Worm (Caenorhabditis elegans) whole organism, L1 larva: ENCODE results near the gene him-14.

ENCODE experiments used
- C04F5.9 ChIP-seq: sonication (generic microtip); optimal IDR thresholded peaks from 2 replicates; lab custom pipeline; 2016; ENCODE audit warnings: missing genetic modification characterization, missing compliant biosample characterization
- F16B12.6 ChIP-seq: fragments of 150-350 bp; optimal IDR thresholded peaks from 2 replicates; lab custom pipeline; 2014; ENCODE audit warnings: missing biosample characterization, missing genetic modification characterization
- aly-2 ChIP-seq: fragments of 150-350 bp; optimal IDR thresholded peaks from 2 replicates; lab custom pipeline; 2014; ENCODE audit warnings: missing biosample characterization, missing genetic modification characterization
- ceh-88 ChIP-seq: fragments of 200-800 bp; sonication (Bioruptor generic); IDR thresholded peaks from 2 replicates; pipeline ENCODE4 v1.3.6; 2022; ENCODE audit warnings: missing genetic modification characterization, missing compliant biosample characterization
- ceh-90 ChIP-seq: sonication (generic microtip); optimal IDR thresholded peaks from 2 replicates; lab custom pipeline; 2016; ENCODE audit warnings: missing genetic modification characterization, missing compliant biosample characterization
- dsc-1 ChIP-seq: sonication (generic microtip); optimal IDR thresholded peaks from 2 replicates; lab custom pipeline; 2016; ENCODE audit warnings: mild to moderate bottlenecking, missing genetic modification characterization, missing compliant biosample characterization
- efl-1 ChIP-seq, 4 experiments: fragments of 150-350 bp; optimal IDR thresholded peaks in 3 of 4; peaks in 1 of 4; 1 replicate in 1 of 4; 2 replicates in 3 of 4; lab custom pipeline; 2014; ENCODE audit warnings: missing biosample characterization in 2 of 4, missing genetic modification characterization in 2 of 4, missing genetic modification reagents in 2 of 4
- efl-3 ChIP-seq: fragments of 200-800 bp; sonication (Bioruptor generic); optimal IDR thresholded peaks from 2 replicates; lab custom pipeline; 2018; ENCODE audit warnings: mild to moderate bottlenecking, missing genetic modification characterization, missing compliant biosample characterization
- elt-2 ChIP-seq: sonication (generic microtip); optimal IDR thresholded peaks from 2 replicates; lab custom pipeline; 2016; ENCODE audit warnings: missing genetic modification characterization, mild to moderate bottlenecking, inconsistent platforms, missing compliant biosample characterization, missing genetic modification reagents
- elt-3 ChIP-seq, 6 experiments: fragments of 150-350 bp in 1 of 6; sonication (generic microtip); optimal IDR thresholded peaks; 2 replicates each; lab custom pipeline; 2017 to 2018; ENCODE audit warnings: missing biosample characterization in 6 of 6, missing genetic modification characterization in 6 of 6, inconsistent platforms in 1 of 6
- ets-5 ChIP-seq: fragments of 200-800 bp; sonication (Bioruptor generic); IDR thresholded peaks from 2 replicates; pipeline ENCODE4 v1.3.6; 2022; ENCODE audit warnings: missing genetic modification characterization, missing compliant biosample characterization
- fkh-10 ChIP-seq: sonication (generic microtip); optimal IDR thresholded peaks from 2 replicates; lab custom pipeline; 2017; ENCODE audit warnings: missing biosample characterization, missing genetic modification reagents, missing genetic modification characterization
- fkh-4 ChIP-seq: sonication (generic microtip); optimal IDR thresholded peaks from 2 replicates; lab custom pipeline; 2016; ENCODE audit warnings: missing compliant biosample characterization, missing genetic modification characterization, borderline replicate concordance
- fos-1 ChIP-seq: fragments of 150-350 bp; optimal IDR thresholded peaks from 2 replicates; lab custom pipeline; 2014; ENCODE audit warnings: missing biosample characterization, missing genetic modification characterization
- grh-1 ChIP-seq: fragments of 200-800 bp; sonication (Bioruptor generic); IDR thresholded peaks from 2 replicates; pipeline ENCODE4 v1.3.6; 2022; ENCODE audit warnings: missing genetic modification reagents, missing genetic modification characterization, missing compliant biosample characterization
- hlh-4 ChIP-seq: sonication (generic microtip); optimal IDR thresholded peaks from 2 replicates; lab custom pipeline; 2016; ENCODE audit warnings: mild to moderate bottlenecking, missing genetic modification characterization, missing compliant biosample characterization
- hpl-2 ChIP-seq: fragments of 150-350 bp; optimal IDR thresholded peaks from 2 replicates; lab custom pipeline; 2014; ENCODE audit warnings: missing biosample characterization, missing genetic modification reagents, missing genetic modification characterization
- irx-1 ChIP-seq: sonication (generic microtip); optimal IDR thresholded peaks from 2 replicates; lab custom pipeline; 2016; ENCODE audit warnings: missing genetic modification characterization, missing compliant biosample characterization
- isw-1 ChIP-seq: fragments of 200-800 bp; sonication (Bioruptor generic); IDR thresholded peaks from 2 replicates; pipeline ENCODE4 v1.3.6; 2022; ENCODE audit warnings: missing genetic modification characterization, missing compliant biosample characterization
- jun-1 ChIP-seq: fragments of 150-350 bp; optimal IDR thresholded peaks from 2 replicates; lab custom pipeline; 2014; ENCODE audit warnings: missing biosample characterization, missing genetic modification reagents, missing genetic modification characterization
- lin-15B ChIP-seq: fragments of 150-350 bp; sonication (generic microtip); optimal IDR thresholded peaks from 3 replicates; lab custom pipeline; 2014; ENCODE audit warnings: missing biosample characterization, missing genetic modification characterization
- lin-39 ChIP-seq: fragments of 150-350 bp; optimal IDR thresholded peaks from 2 replicates; lab custom pipeline; 2014; ENCODE audit warnings: missing biosample characterization, missing genetic modification reagents, missing genetic modification characterization
- lir-3 ChIP-seq: sonication (generic microtip); optimal IDR thresholded peaks from 2 replicates; lab custom pipeline; 2016; ENCODE audit warnings: mild to moderate bottlenecking, missing genetic modification characterization, moderate library complexity, missing compliant biosample characterization; ENCODE audit not compliant: poor library complexity
- lsy-2 ChIP-seq, 2 experiments: fragments of 150-350 bp; optimal IDR thresholded peaks; 2 replicates each; lab custom pipeline; 2014; ENCODE audit warnings: missing biosample characterization in 2 of 2, missing genetic modification characterization in 2 of 2
- mab-9 ChIP-seq: fragments of 200-800 bp; sonication (Bioruptor generic); IDR thresholded peaks from 2 replicates; pipeline ENCODE4 v1.3.6; 2022; ENCODE audit warnings: missing genetic modification reagents, missing genetic modification characterization, missing compliant biosample characterization
- mef-2 ChIP-seq: fragments of 150-350 bp; optimal IDR thresholded peaks from 2 replicates; lab custom pipeline; 2014; ENCODE audit warnings: missing biosample characterization, missing genetic modification characterization
- nhr-11 ChIP-seq: fragments of 150-350 bp; optimal IDR thresholded peaks from 2 replicates; lab custom pipeline; 2014; ENCODE audit warnings: missing biosample characterization, missing genetic modification characterization
- nhr-12 ChIP-seq: sonication (generic microtip); optimal IDR thresholded peaks from 2 replicates; lab custom pipeline; 2017; ENCODE audit warnings: missing biosample characterization, missing genetic modification characterization
- nhr-20 ChIP-seq: sonication (generic microtip); optimal IDR thresholded peaks from 2 replicates; lab custom pipeline; 2016; ENCODE audit warnings: mild to moderate bottlenecking, missing genetic modification characterization, missing compliant biosample characterization
- nhr-237 ChIP-seq: fragments of 150-350 bp; optimal IDR thresholded peaks from 2 replicates; lab custom pipeline; 2014; ENCODE audit warnings: missing biosample characterization, missing genetic modification characterization
- nhr-28 ChIP-seq: fragments of 150-350 bp; optimal IDR thresholded peaks from 2 replicates; lab custom pipeline; 2014; ENCODE audit warnings: missing biosample characterization, missing genetic modification characterization
- nhr-47 ChIP-seq: sonication (generic microtip); optimal IDR thresholded peaks from 2 replicates; lab custom pipeline; 2016; ENCODE audit warnings: mild to moderate bottlenecking, missing genetic modification characterization, moderate library complexity, missing compliant biosample characterization
- nhr-71 ChIP-seq: sonication (generic microtip); optimal IDR thresholded peaks from 2 replicates; lab custom pipeline; 2016; ENCODE audit warnings: mild to moderate bottlenecking, missing genetic modification characterization, moderate library complexity, missing compliant biosample characterization
- nhr-84 ChIP-seq: sonication (generic microtip); optimal IDR thresholded peaks from 2 replicates; lab custom pipeline; 2017; ENCODE audit warnings: missing biosample characterization, missing genetic modification characterization
- pag-3 ChIP-seq: sonication (generic microtip); optimal IDR thresholded peaks from 2 replicates; lab custom pipeline; 2017; ENCODE audit warnings: missing genetic modification characterization, mild to moderate bottlenecking, missing compliant biosample characterization, antibody characterized with exemption, borderline replicate concordance; ENCODE audit not compliant: insufficient read depth
- snu-23 ChIP-seq: sonication (generic microtip); optimal IDR thresholded peaks from 2 replicates; lab custom pipeline; 2016; ENCODE audit warnings: missing genetic modification characterization, missing compliant biosample characterization
- sox-4 ChIP-seq: sonication (generic microtip); optimal IDR thresholded peaks from 2 replicates; lab custom pipeline; 2016; ENCODE audit warnings: missing genetic modification characterization, missing compliant biosample characterization
- sptf-1 ChIP-seq: fragments of 150-350 bp; optimal IDR thresholded peaks from 2 replicates; lab custom pipeline; 2014; ENCODE audit warnings: missing biosample characterization, missing genetic modification characterization
- sup-37 ChIP-seq: fragments of 200-800 bp; sonication (Bioruptor generic); optimal IDR thresholded peaks from 2 replicates; lab custom pipeline; 2018; ENCODE audit warnings: mild to moderate bottlenecking, missing genetic modification characterization, missing compliant biosample characterization
- unc-130 ChIP-seq: fragments of 150-350 bp; optimal IDR thresholded peaks from 2 replicates; lab custom pipeline; 2017; ENCODE audit warnings: missing biosample characterization, missing genetic modification characterization, inconsistent platforms
- unc-30 ChIP-seq: sonication (generic microtip); optimal IDR thresholded peaks from 2 replicates; lab custom pipeline; 2017; ENCODE audit warnings: missing biosample characterization, missing genetic modification characterization
- unc-86 ChIP-seq: sonication (generic microtip); optimal IDR thresholded peaks from 2 replicates; lab custom pipeline; 2016; ENCODE audit warnings: missing genetic modification characterization, missing compliant biosample characterization
- ztf-11 ChIP-seq, 2 experiments: sonication (generic microtip); optimal IDR thresholded peaks; 2 replicates each; lab custom pipeline; 2016 to 2017; ENCODE audit warnings: missing genetic modification characterization in 2 of 2, missing biosample characterization in 1 of 2, missing compliant biosample characterization in 1 of 2
- ztf-4 ChIP-seq: fragments of 150-350 bp; optimal IDR thresholded peaks from 2 replicates; lab custom pipeline; 2014; ENCODE audit warnings: missing biosample characterization, missing genetic modification characterization

Gene him-14

ce11 chrII:7075564-7076228, 5.9 kb upstream of the him-14 start, which contains the start of gene T02G5.7:
T02G5.7 (plus strand) TSS chrII:7075614.
- TF ChIP-seq unc-30 (no peak), grh-1 (GFP tag; lab: Robert Waterston, UW) (0 out of 2 replicates have a peak, but pooled peaks have one; percentile 5)

- TF ChIP-seq nhr-84 (tag; lab: Kevin White, UChicago): no peak
- no peak for TF ChIP-seq grh-1 (GFP tag; lab: Robert Waterston, UW)
Observed at ce11 chrII:7073537-7073913, 3.8 kb upstream of the him-14 start, which contains the start of gene kat-1. kat-1 (plus strand) TSS chrII:7073814.

ce11 chrII:7072590-7073536, 3.1 kb upstream of the him-14 start:
- TF ChIP-seq unc-86 (tag; lab: Kevin White, UChicago) (peak; percentile 59), elt-3 (tag; optimal IDR thresholded peaks at IDR 0.05; lab: Kevin White, UChicago) (peak in 3 of 6 experiments; percentile 24 to 70 (median 42)), sox-4 (peak; percentile 75), hpl-2 (GFP tag; lab: Kevin White, UChicago) (no peak), nhr-71 (tag; lab: Kevin White, UChicago) (peak; percentile 84), fos-1 (peak; percentile 62), ztf-4 (tag; lab: Kevin White, UChicago) (no peak), nhr-47 (tag; lab: Kevin White, UChicago) (peak; percentile 84), fkh-10 (GFP tag; lab: Kevin White, UChicago) (peak; percentile 8), nhr-12 (tag; lab: Kevin White, UChicago) (no peak), lir-3 (tag; lab: Kevin White, UChicago) (peak; percentile 83), lin-39 (tag; lab: Kevin White, UChicago) (no peak), hlh-4 (tag; lab: Kevin White, UChicago) (peak; percentile 21), nhr-11 (peak; percentile 23), unc-130 (peak; percentile 37), elt-2 (tag; lab: Kevin White, UChicago) (peak; percentile 35), efl-1 (optimal IDR thresholded peaks at IDR 0.05; lab: Kevin White, UChicago) (peak; percentile 67 to 68), efl-1 (GFP tag; optimal IDR thresholded peaks at IDR 0.05 in 1 of 2; lab: Kevin White, UChicago) (peak; percentile 58 to 79), ztf-11 (tag; optimal IDR thresholded peaks at IDR 0.05; lab: Kevin White, UChicago) (peak in 1 of 2 experiments; percentile 78), nhr-28 (tag; lab: Kevin White, UChicago) (no peak), nhr-20 (tag; lab: Kevin White, UChicago) (peak; percentile 79), ets-5 (GFP tag; lab: Robert Waterston, UW) (no peak), ceh-90 (tag; lab: Kevin White, UChicago) (peak; percentile 77), sup-37 (GFP tag; lab: Kevin White, UChicago) (no peak), irx-1 (tag; lab: Kevin White, UChicago) (peak; percentile 66), efl-3 (no peak), jun-1 (tag; lab: Kevin White, UChicago) (no peak), aly-2 (tag; lab: Kevin White, UChicago) (peak; percentile 12), lsy-2 (tag; optimal IDR thresholded peaks at IDR 0.05; lab: Kevin White, UChicago) (peak; percentile 71 to 91), sptf-1 (tag; lab: Kevin White, UChicago) (no peak), lin-15B (tag; lab: Kevin White, UChicago) (peak; percentile 70), ceh-88 (GFP tag; lab: Robert Waterston, UW) (peak; percentile 73), isw-1 (GFP tag; lab: Robert Waterston, UW) (peak; percentile 76), F16B12.6 (tag; lab: Kevin White, UChicago) (peak; percentile 31), dsc-1 (tag; lab: Kevin White, UChicago) (peak; percentile 75), nhr-237 (tag; lab: Kevin White, UChicago) (peak; percentile 58), C04F5.9 (tag; lab: Kevin White, UChicago) (peak; percentile 67), pag-3 (tag; lab: Kevin White, UChicago) (no peak), nhr-84 (tag; lab: Kevin White, UChicago) (no peak), mab-9 (GFP tag; lab: Robert Waterston, UW) (no peak), mef-2 (tag; lab: Kevin White, UChicago) (no peak), fkh-4 (tag; lab: Kevin White, UChicago) (peak; percentile 17), snu-23 (GFP tag; lab: Kevin White, UChicago) (peak; percentile 79)
